Worm (Caenorhabditis elegans) whole organism, L2 larva: ENCODE measurements around the gene col-169.

Experiments used
- lsy-2 ChIP-seq, 2 experiments: fragments of 150-350 bp in 1 of 2; sonication (generic microtip) in 1 of 2; optimal IDR thresholded peaks; 2 replicates each; lab custom pipeline; 2014 to 2017; ENCODE audit warnings: missing biosample characterization in 2 of 2, missing genetic modification characterization in 2 of 2
- nhr-77 ChIP-seq: fragments of 150-350 bp; optimal IDR thresholded peaks from 2 replicates; lab custom pipeline; 2014; ENCODE audit warnings: missing biosample characterization, missing genetic modification characterization
- ztf-11 ChIP-seq: sonication (generic microtip); optimal IDR thresholded peaks from 2 replicates; lab custom pipeline; 2017; ENCODE audit warnings: missing biosample characterization, missing genetic modification characterization

DNA sequence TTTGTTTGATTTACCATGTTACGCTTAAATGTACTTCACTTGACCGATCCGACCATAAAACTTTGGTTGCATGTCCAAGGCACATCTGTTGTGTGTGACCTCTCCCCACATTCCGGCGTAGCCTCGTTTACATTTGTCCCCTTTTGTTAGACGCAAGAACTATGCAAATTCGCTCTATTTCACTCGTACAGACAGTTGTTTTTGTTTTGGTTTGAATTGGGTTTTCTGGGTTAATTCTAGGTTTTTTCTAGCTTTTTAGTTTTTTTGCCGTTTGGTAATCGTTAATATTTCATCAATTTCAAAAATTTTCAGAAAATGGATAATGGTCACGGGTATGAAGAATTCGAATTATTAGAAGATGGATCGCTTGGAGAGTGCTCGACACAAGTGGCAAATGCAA is 36.1 kb upstream of the col-169 start, which contains the start of gene mom-1:
- no peak for TF ChIP-seq lsy-2 (tag; optimal IDR thresholded peaks at IDR 0.05; lab: Kevin White, UChicago)
- TF ChIP-seq nhr-77, result no peak
- no peak for TF ChIP-seq ztf-11
